Fruit fly (Drosophila melanogaster): ENCODE data around the gene btl.

btl gene

DNA sequence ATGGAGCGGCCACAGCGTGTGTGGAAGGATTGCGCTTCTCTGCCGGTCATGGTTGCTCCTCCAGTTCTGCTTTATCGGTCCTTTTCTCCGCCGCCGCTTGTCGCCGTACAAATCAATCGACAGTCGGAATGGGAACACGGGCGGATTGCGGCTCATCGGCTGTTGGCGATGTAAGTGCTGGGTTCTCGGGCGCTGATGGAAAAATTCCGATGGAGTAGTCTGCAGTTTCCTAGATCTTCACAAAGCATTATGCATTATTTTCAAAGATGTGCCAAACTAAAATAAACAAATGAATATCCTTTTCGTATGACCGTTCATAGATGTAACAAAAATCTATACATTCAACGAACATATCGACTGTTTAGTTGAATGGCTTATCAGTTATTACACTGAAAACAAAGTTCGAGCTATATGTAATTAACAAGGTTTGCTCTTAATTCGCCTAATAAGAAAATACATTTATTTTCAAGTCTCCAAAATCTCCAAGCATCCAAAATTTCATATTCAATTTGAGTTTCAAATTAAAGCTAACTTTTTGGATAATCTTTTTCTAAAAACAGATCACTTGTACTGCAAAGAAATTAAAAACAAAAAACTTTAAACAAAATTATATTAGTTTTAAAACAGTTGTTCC is 25.8 kb upstream of the btl start, which contains the start of gene Neurl4 (continued):
- peak; percentile 37; the same call in 1 of the 3 replicates for TF ChIP-seq Mrtf (GFP tag; IDR thresholded peaks at IDR 0.05)
- peak; percentile 76 for TF ChIP-seq Drgx (GFP tag; IDR thresholded peaks at IDR 0.05)
- no peak for TF ChIP-seq sqz (GFP tag; optimal IDR thresholded peaks at IDR 0.05)
- peak; percentile 50; the same call in 1 of the 2 replicates for TF ChIP-seq Nf-YA (GFP tag; IDR thresholded peaks at IDR 0.05)
- no peak for TF ChIP-seq CG8478 (optimal IDR thresholded peaks at IDR 0.05)
- TF ChIP-seq amos (GFP tag; IDR thresholded peaks at IDR 0.05; ENCODE audit: partially characterized antibody): peak; percentile 28; the same call in 1 of the 2 replicates
- no peak for TF ChIP-seq Lpt (GFP tag; optimal IDR thresholded peaks at IDR 0.05)
- peak; percentile 51 for TF ChIP-seq BEAF-32 (GFP tag; optimal IDR thresholded peaks at IDR 0.05)
- peak; percentile 82 for TF ChIP-seq grau (tag; optimal IDR thresholded peaks at IDR 0.05)
- no peak for TF ChIP-seq CG16779 (GFP tag; IDR thresholded peaks at IDR 0.05)
- TF ChIP-seq usp (GFP tag; optimal IDR thresholded peaks at IDR 0.05): no peak
- peak; percentile 73 for TF ChIP-seq CG7786 (GFP tag; optimal IDR thresholded peaks at IDR 0.05)
- peak; percentile 76 for TF ChIP-seq vvl (GFP tag; IDR thresholded peaks at IDR 0.05)
- no peak for TF ChIP-seq CG3726 (GFP tag; IDR thresholded peaks at IDR 0.05)
- TF ChIP-seq Bteb2 (GFP tag; optimal IDR thresholded peaks at IDR 0.05): peak; percentile 61
- peak; percentile 46 for TF ChIP-seq Spps (tag; optimal IDR thresholded peaks at IDR 0.05)
- TF ChIP-seq hkb (optimal IDR thresholded peaks at IDR 0.05): no peak
- peak; percentile 66 for TF ChIP-seq hkb (GFP tag; IDR thresholded peaks at IDR 0.05)
- TF ChIP-seq sna (GFP tag; IDR thresholded peaks at IDR 0.05; ENCODE audit: partially characterized antibody): no peak
- no peak for TF ChIP-seq D19B (GFP tag; optimal IDR thresholded peaks at IDR 0.05)
- TF ChIP-seq HLH54F (GFP tag; optimal IDR thresholded peaks at IDR 0.05): peak; percentile 52
- peak; percentile 87 for TF ChIP-seq CG12391 (tag; optimal IDR thresholded peaks at IDR 0.05)
- no peak for TF ChIP-seq prd (optimal IDR thresholded peaks at IDR 0.05)
- TF ChIP-seq prd (GFP tag; IDR thresholded peaks at IDR 0.05): peak; percentile 70
- no peak for TF ChIP-seq dan (GFP tag; IDR thresholded peaks at IDR 0.05)
- no peak for TF ChIP-seq unpg (GFP tag; optimal IDR thresholded peaks at IDR 0.05)
- peak; percentile 60; the same call in 2 of the 3 replicates for TF ChIP-seq tgo (GFP tag; IDR thresholded peaks at IDR 0.05)
- peak; percentile 46 for TF ChIP-seq Sry-δ (GFP tag; optimal IDR thresholded peaks at IDR 0.05)
- no peak for TF ChIP-seq knrl (GFP tag; IDR thresholded peaks at IDR 0.05; ENCODE audit: partially characterized antibody)
- peak in 1 of 3 experiments; percentile 69 for TF ChIP-seq lola (GFP tag; optimal IDR thresholded peaks at IDR 0.05)
- no peak for TF ChIP-seq Dip2 (GFP tag; IDR thresholded peaks at IDR 0.05)
- TF ChIP-seq CG9215 (GFP tag; IDR thresholded peaks at IDR 0.05): no peak; the same call in 1 of the 2 replicates
- TF ChIP-seq CG9437 (GFP tag; optimal IDR thresholded peaks at IDR 0.05): peak; percentile 47
- TF ChIP-seq CG1792 (GFP tag; optimal IDR thresholded peaks at IDR 0.05): no peak
- peak; percentile 53 for TF ChIP-seq CG30431 (GFP tag; optimal IDR thresholded peaks at IDR 0.05)
- TF ChIP-seq pfk (GFP tag; optimal IDR thresholded peaks at IDR 0.05): no peak
- no peak for TF ChIP-seq Hand (GFP tag; optimal IDR thresholded peaks at IDR 0.05)
- no peak for TF ChIP-seq Hey (tag; optimal IDR thresholded peaks at IDR 0.05)
- TF ChIP-seq corto (GFP tag; optimal IDR thresholded peaks at IDR 0.05): no peak
- TF ChIP-seq ttk (GFP tag; IDR thresholded peaks at IDR 0.05): peak; percentile 68
- peak; percentile 63 for TF ChIP-seq Atf6 (GFP tag; IDR thresholded peaks at IDR 0.05)
- TF ChIP-seq cad (GFP tag; optimal IDR thresholded peaks at IDR 0.05): no peak
- no peak for TF ChIP-seq Deaf1 (tag; optimal IDR thresholded peaks at IDR 0.05)
- TF ChIP-seq Dfd (GFP tag; optimal IDR thresholded peaks at IDR 0.05): no peak
- TF ChIP-seq gem (tag; optimal IDR thresholded peaks at IDR 0.05): no peak
- no peak for TF ChIP-seq CG43689 (GFP tag; IDR thresholded peaks at IDR 0.05)
- TF ChIP-seq Lhr (GFP tag; optimal IDR thresholded peaks at IDR 0.05): peak; percentile 45
- TF ChIP-seq Tbp (GFP tag; optimal IDR thresholded peaks at IDR 0.05): no peak
- TF ChIP-seq ems (GFP tag; optimal IDR thresholded peaks at IDR 0.05): no peak
- no peak for TF ChIP-seq Fer1 (GFP tag; optimal IDR thresholded peaks at IDR 0.05)
- TF ChIP-seq al (GFP tag; IDR thresholded peaks at IDR 0.05): no peak
- TF ChIP-seq MESR4 (GFP tag; optimal IDR thresholded peaks at IDR 0.05): peak; percentile 57
